Fruit fly (Drosophila melanogaster): ENCODE data around the gene FarO.

The FarO gene

dm6 chrX:2222181-2222790 lies 18.6 kb upstream of the FarO start, which contains the start of gene Vinc (continued):
- TF ChIP-seq Deaf1 (tag; optimal IDR thresholded peaks at IDR 0.05) (peak; percentile 79), Sox102F (GFP tag; optimal IDR thresholded peaks at IDR 0.05) (no peak), HmgZ (tag; optimal IDR thresholded peaks at IDR 0.05) (peak; percentile 88), sens-2 (GFP tag; IDR thresholded peaks at IDR 0.05) (peak; percentile 64), peb (GFP tag; IDR thresholded peaks at IDR 0.05) (peak; percentile 75), CG3407 (GFP tag; optimal IDR thresholded peaks at IDR 0.05) (peak; percentile 5), vvl (GFP tag; IDR thresholded peaks at IDR 0.05) (peak; percentile 80), Bgb (GFP tag; IDR thresholded peaks at IDR 0.05; ENCODE audit: partially characterized antibody) (peak; percentile 43), da (GFP tag; optimal IDR thresholded peaks at IDR 0.05) (no peak), MTF-1 (GFP tag; optimal IDR thresholded peaks at IDR 0.05; ENCODE audit: borderline replicate concordance) (peak; percentile 48), Dad (GFP tag; optimal IDR thresholded peaks at IDR 0.05) (peak; percentile 85), so (GFP tag; IDR thresholded peaks at IDR 0.05) (peak; percentile 88), danr (GFP tag; IDR thresholded peaks at IDR 0.05) (peak; percentile 76), Bdp1 (GFP tag; optimal IDR thresholded peaks at IDR 0.05) (peak; percentile 51), ftz-f1 (GFP tag; optimal IDR thresholded peaks at IDR 0.05) (peak; percentile 79), CG12104 (GFP tag; optimal IDR thresholded peaks at IDR 0.05) (peak; percentile 74), Dbx (GFP tag; IDR thresholded peaks at IDR 0.05) (peak; percentile 89), CG3281 (GFP tag; optimal IDR thresholded peaks at IDR 0.05) (peak; percentile 95), Ravus (GFP tag; IDR thresholded peaks at IDR 0.05) (peak; percentile 50), fd64A (GFP tag; optimal IDR thresholded peaks at IDR 0.05) (peak; percentile 69), ind (GFP tag; optimal IDR thresholded peaks at IDR 0.05) (peak; percentile 90), lilli (GFP tag; optimal IDR thresholded peaks at IDR 0.05) (peak; percentile 81), CG8924 (tag; optimal IDR thresholded peaks at IDR 0.05) (peak; percentile 76), stc (GFP tag; IDR thresholded peaks at IDR 0.05) (peak; percentile 83), CG3838 (GFP tag; optimal IDR thresholded peaks at IDR 0.05) (no peak), kni (GFP tag; optimal IDR thresholded peaks at IDR 0.05) (peak; percentile 90), z (GFP tag; IDR thresholded peaks at IDR 0.05) (no peak), CG8944 (GFP tag; optimal IDR thresholded peaks at IDR 0.05) (peak; percentile 57), zen (tag; optimal IDR thresholded peaks at IDR 0.05) (peak; percentile 61)

- TF ChIP-seq CG31224 (GFP tag; IDR thresholded peaks at IDR 0.05) (no peak), NK7.1 (GFP tag; optimal IDR thresholded peaks at IDR 0.05) (no peak), insv (GFP tag; optimal IDR thresholded peaks at IDR 0.05) (peak; percentile 57 to 95), Elba2 (GFP tag; optimal IDR thresholded peaks at IDR 0.05) (peak; percentile 61), CG11504 (tag; optimal IDR thresholded peaks at IDR 0.05) (peak; percentile 41), ranshi (GFP tag; IDR thresholded peaks at IDR 0.05) (no peak), luna (GFP tag; optimal IDR thresholded peaks at IDR 0.05) (no peak), zen (tag; optimal IDR thresholded peaks at IDR 0.05) (peak; percentile 18), CG17186 (GFP tag; optimal IDR thresholded peaks at IDR 0.05) (no peak)
Observed at dm6 chrX:2221598-2221997, 17.9 kb upstream of the FarO start.

dm6 chrX:2219899-2220298 lies 16.2 kb upstream of the FarO start:
- TF ChIP-seq Sry-δ (GFP tag; optimal IDR thresholded peaks at IDR 0.05) (no peak), wek (GFP tag; optimal IDR thresholded peaks at IDR 0.05) (no peak), Ptx1 (GFP tag; IDR thresholded peaks at IDR 0.05) (no peak), CG1603 (tag; optimal IDR thresholded peaks at IDR 0.05) (peak; percentile 41), ttk (GFP tag; IDR thresholded peaks at IDR 0.05) (0 out of 2 replicates have a peak, but pooled peaks have one; percentile 7), CG10979 (tag; optimal IDR thresholded peaks at IDR 0.05) (peak; percentile 41), HLH3B (GFP tag; IDR thresholded peaks at IDR 0.05) (no peak), ci (GFP tag; IDR thresholded peaks at IDR 0.05) (no peak), CG34224 (GFP tag; IDR thresholded peaks at IDR 0.05; ENCODE audit: partially characterized antibody) (no peak), CG12744 (GFP tag; optimal IDR thresholded peaks at IDR 0.05) (no peak), E2f1 (GFP tag; IDR thresholded peaks at IDR 0.05) (no peak), CG9437 (GFP tag; optimal IDR thresholded peaks at IDR 0.05) (no peak), nerfin-2 (GFP tag; IDR thresholded peaks at IDR 0.05; ENCODE audit: partially characterized antibody) (no peak), Rx (GFP tag; IDR thresholded peaks at IDR 0.05) (no peak)
